Fruit fly (Drosophila melanogaster) whole organism, prepupa: ENCODE data around the gene CtsF.

Experiments used
- CG3919 ChIP-seq: fragments of 200-800 bp; sonication (Bioruptor generic); optimal IDR thresholded peaks from 3 replicates; lab custom pipeline; 2016; ENCODE audit warnings: missing biosample characterization, missing genetic modification characterization
- CG6808 ChIP-seq: fragments of 200-800 bp; sonication (Bioruptor generic); optimal IDR thresholded peaks from 3 replicates; lab custom pipeline; 2017; ENCODE audit warnings: missing biosample characterization, missing genetic modification characterization, mild to moderate bottlenecking, moderate library complexity, missing genetic modification reagents
- Hr39 ChIP-seq: fragments of 200-800 bp; sonication (Bioruptor generic); optimal IDR thresholded peaks from 2 replicates; lab custom pipeline; 2016; ENCODE audit warnings: missing biosample characterization, missing genetic modification characterization
- Sox102F ChIP-seq: fragments of 200-800 bp; sonication (Bioruptor generic); optimal IDR thresholded peaks from 2 replicates; lab custom pipeline; 2016; ENCODE audit warnings: missing biosample characterization, mild to moderate bottlenecking, missing genetic modification characterization
- Sox14 ChIP-seq: fragments of 200-800 bp; sonication (Bioruptor generic); optimal IDR thresholded peaks from 3 replicates; lab custom pipeline; 2016; ENCODE audit warnings: missing biosample characterization, missing genetic modification characterization
- acj6 ChIP-seq: fragments of 200-800 bp; sonication (Bioruptor generic); optimal IDR thresholded peaks from 3 replicates; lab custom pipeline; 2016; ENCODE audit warnings: missing biosample characterization, missing genetic modification characterization
- dac ChIP-seq: fragments of 200-800 bp; sonication (Bioruptor generic); optimal IDR thresholded peaks from 2 replicates; lab custom pipeline; 2017; ENCODE audit warnings: missing biosample characterization, mild to moderate bottlenecking, missing genetic modification characterization
- fd59A ChIP-seq: fragments of 200-800 bp; sonication (Bioruptor generic); optimal IDR thresholded peaks from 2 replicates; lab custom pipeline; 2017; ENCODE audit warnings: missing biosample characterization, mild to moderate bottlenecking, missing genetic modification characterization, missing genetic modification reagents
- fd85E ChIP-seq: fragments of 200-800 bp; sonication (Bioruptor generic); optimal IDR thresholded peaks from 3 replicates; lab custom pipeline; 2016; ENCODE audit warnings: missing biosample characterization, missing genetic modification characterization
- lz ChIP-seq: fragments of 200-800 bp; sonication (Bioruptor generic); optimal IDR thresholded peaks from 3 replicates; lab custom pipeline; 2016; ENCODE audit warnings: missing biosample characterization, missing genetic modification characterization
- svp ChIP-seq: fragments of 200-800 bp; sonication (Bioruptor generic); peaks from one replicate; lab custom pipeline; 2016; ENCODE audit warnings: missing biosample characterization, missing genetic modification characterization

dm6 chr3R:5212759-5213053 lies 38.8 kb downstream of the CtsF start:
- TF ChIP-seq CG6808 (no peak), dac (GFP tag; lab: Kevin White, UChicago) (no peak), fd85E (no peak), CG3919 (GFP tag; lab: Kevin White, UChicago) (no peak), fd59A (GFP tag; lab: Kevin White, UChicago) (no peak), Hr39 (GFP tag; lab: Kevin White, UChicago) (no peak), svp (GFP tag; lab: Kevin White, UChicago) (no peak), lz (GFP tag; lab: Kevin White, UChicago) (no peak), Sox14 (GFP tag; lab: Kevin White, UChicago) (no peak), Sox102F (GFP tag; lab: Kevin White, UChicago) (no peak), acj6 (GFP tag; lab: Kevin White, UChicago) (no peak)
